Worm (Caenorhabditis elegans): ENCODE results near the gene swt-4.

swt-4 gene

DNA sequence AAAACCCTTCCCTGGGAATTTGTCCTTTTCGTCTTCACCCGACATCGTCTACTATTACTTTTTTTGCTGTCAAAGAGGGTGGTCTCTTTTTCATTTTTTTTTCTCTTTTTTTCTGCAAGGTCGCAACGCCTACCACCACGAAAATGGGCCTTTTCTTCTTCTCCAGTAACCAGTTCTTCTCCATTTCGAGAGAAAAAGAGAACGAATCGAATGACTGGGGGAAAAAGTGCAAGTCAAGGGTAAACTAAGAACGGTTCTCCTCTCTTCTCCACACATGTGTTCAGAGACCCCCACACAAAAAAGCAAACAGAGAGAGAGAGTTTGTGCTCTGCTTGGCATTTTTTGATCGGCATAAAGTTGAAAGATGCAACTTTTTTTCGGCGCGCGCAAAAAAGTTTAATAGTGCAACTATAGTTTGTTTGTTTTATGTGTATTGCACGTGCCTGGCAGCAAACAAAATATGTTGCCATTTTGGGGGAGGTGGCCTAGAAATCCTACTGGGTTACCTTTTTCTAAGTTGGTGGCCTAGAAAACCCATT, 7.6 kb upstream of the swt-4 start:
- TF ChIP-seq flt-1 (GFP tag; IDR thresholded peaks at IDR 0.05) (no peak), aly-1 (tag; optimal IDR thresholded peaks at IDR 0.05) (no peak), hnd-1 (tag; optimal IDR thresholded peaks at IDR 0.05) (no peak), sea-1 (GFP tag; conservative IDR thresholded peaks at IDR 0.05) (no peak), hmg-4 (GFP tag; optimal IDR thresholded peaks at IDR 0.05) (no peak), ceh-36 (tag; optimal IDR thresholded peaks at IDR 0.05) (no peak), scrt-1 (GFP tag; IDR thresholded peaks at IDR 0.05) (no peak), ceh-13 (GFP tag; optimal IDR thresholded peaks at IDR 0.05) (no peak), B0310.2 (tag; optimal IDR thresholded peaks at IDR 0.05) (no peak), F13C5.2 (tag; optimal IDR thresholded peaks at IDR 0.05) (no peak), tbx-11 (GFP tag; IDR thresholded peaks at IDR 0.05) (no peak), tra-4 (tag; optimal IDR thresholded peaks at IDR 0.05) (no peak), ets-7 (tag; optimal IDR thresholded peaks at IDR 0.05) (no peak), tbx-37 (GFP tag; conservative IDR thresholded peaks at IDR 0.05) (no peak), pes-1 (GFP tag; IDR thresholded peaks at IDR 0.05) (no peak), ama-1 (optimal IDR thresholded peaks at IDR 0.05) (no peak), hmbx-1 (tag; optimal IDR thresholded peaks at IDR 0.05) (no peak)

- TF ChIP-seq ets-7 (tag; optimal IDR thresholded peaks at IDR 0.05) (no peak), B0310.2 (tag; optimal IDR thresholded peaks at IDR 0.05) (no peak), hmg-4 (GFP tag; optimal IDR thresholded peaks at IDR 0.05) (no peak), hmbx-1 (tag; optimal IDR thresholded peaks at IDR 0.05) (no peak), tra-4 (tag; optimal IDR thresholded peaks at IDR 0.05) (no peak), pes-1 (GFP tag; IDR thresholded peaks at IDR 0.05) (no peak), flt-1 (GFP tag; IDR thresholded peaks at IDR 0.05) (no peak), F13C5.2 (tag; optimal IDR thresholded peaks at IDR 0.05) (no peak), hnd-1 (tag; optimal IDR thresholded peaks at IDR 0.05) (no peak), ceh-13 (GFP tag; optimal IDR thresholded peaks at IDR 0.05) (no peak), sea-1 (GFP tag; conservative IDR thresholded peaks at IDR 0.05) (no peak), aly-1 (tag; optimal IDR thresholded peaks at IDR 0.05) (no peak)
Measured at ce11 chrIII:10634576-10634975, 5.6 kb upstream of the swt-4 start.

ce11 chrIII:10634034-10634433, 5.1 kb upstream of the swt-4 start:
- TF ChIP-seq ceh-36 (tag; optimal IDR thresholded peaks at IDR 0.05) (no peak), flt-1 (GFP tag; IDR thresholded peaks at IDR 0.05) (0 out of 2 replicates have a peak, but pooled peaks have one; percentile 8), aly-1 (tag; optimal IDR thresholded peaks at IDR 0.05) (peak; percentile 47)

- no peak for TF ChIP-seq ama-1 (optimal IDR thresholded peaks at IDR 0.05)
- TF ChIP-seq hmg-4 (GFP tag; optimal IDR thresholded peaks at IDR 0.05): no peak
- TF ChIP-seq F13C5.2 (tag; optimal IDR thresholded peaks at IDR 0.05): no peak
- no peak for TF ChIP-seq sea-1 (GFP tag; conservative IDR thresholded peaks at IDR 0.05)
- no peak for TF ChIP-seq ceh-13 (GFP tag; optimal IDR thresholded peaks at IDR 0.05)
- TF ChIP-seq B0310.2 (tag; optimal IDR thresholded peaks at IDR 0.05): no peak
- no peak for TF ChIP-seq scrt-1 (GFP tag; IDR thresholded peaks at IDR 0.05)
- no peak for TF ChIP-seq tbx-37 (GFP tag; conservative IDR thresholded peaks at IDR 0.05)
- TF ChIP-seq pes-1 (GFP tag; IDR thresholded peaks at IDR 0.05): no peak
- TF ChIP-seq ceh-36 (tag; optimal IDR thresholded peaks at IDR 0.05): no peak
Measured at ce11 chrIII:10633403-10633674, 4.4 kb upstream of the swt-4 start, which contains the start of gene Y39A1A.9. Y39A1A.9 (minus strand) TSS chrIII:10633501.

ce11 chrIII:10632590-10633402, 3.9 kb upstream of the swt-4 start, which contains the start of gene Y39A1A.10:
Y39A1A.10 (plus strand) TSS chrIII:10632728.
- TF ChIP-seq hnd-1 (tag; optimal IDR thresholded peaks at IDR 0.05) (no peak), ets-7 (tag; optimal IDR thresholded peaks at IDR 0.05) (no peak), tbx-11 (GFP tag; IDR thresholded peaks at IDR 0.05) (no peak), B0310.2 (tag; optimal IDR thresholded peaks at IDR 0.05) (no peak), scrt-1 (GFP tag; IDR thresholded peaks at IDR 0.05) (no peak)

DNA sequence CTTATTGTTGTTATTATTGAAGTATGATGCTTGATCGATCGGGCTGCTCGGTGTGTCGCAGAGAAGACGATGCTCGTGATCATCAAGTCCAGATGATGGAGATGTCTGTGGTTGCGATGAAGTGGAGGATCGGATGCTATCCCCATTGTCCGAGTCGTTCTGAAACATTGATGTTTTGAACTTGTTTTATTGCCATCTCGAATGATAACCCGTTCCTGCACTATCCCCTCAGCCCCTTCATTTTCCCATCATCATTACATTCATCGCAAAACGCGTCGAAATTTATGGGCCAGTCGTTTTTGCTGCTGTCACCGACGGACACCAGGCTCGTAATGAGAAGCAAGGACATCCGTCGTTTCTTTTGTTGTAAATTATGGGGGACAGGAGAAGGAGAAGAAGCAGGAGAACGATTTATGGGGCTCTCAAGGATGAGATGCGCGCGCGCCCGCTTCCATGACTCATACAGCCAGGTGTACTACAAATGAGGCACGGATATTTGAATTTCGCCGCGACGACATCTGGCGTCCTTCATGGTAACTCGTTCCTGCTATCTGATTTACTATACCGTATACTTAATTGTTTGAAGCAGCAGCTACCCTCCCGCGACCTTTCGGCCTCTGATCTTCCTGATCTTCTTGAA, 3.0 kb upstream of the swt-4 start:
- TF ChIP-seq scrt-1 (GFP tag; IDR thresholded peaks at IDR 0.05) (no peak), flt-1 (GFP tag; IDR thresholded peaks at IDR 0.05) (no peak), F13C5.2 (tag; optimal IDR thresholded peaks at IDR 0.05) (no peak), ets-7 (tag; optimal IDR thresholded peaks at IDR 0.05) (no peak), ama-1 (optimal IDR thresholded peaks at IDR 0.05) (no peak), ceh-13 (GFP tag; optimal IDR thresholded peaks at IDR 0.05) (no peak), hmg-4 (GFP tag; optimal IDR thresholded peaks at IDR 0.05) (no peak), tra-4 (tag; optimal IDR thresholded peaks at IDR 0.05) (no peak), hnd-1 (tag; optimal IDR thresholded peaks at IDR 0.05) (no peak), hmbx-1 (tag; optimal IDR thresholded peaks at IDR 0.05) (no peak)

DNA sequence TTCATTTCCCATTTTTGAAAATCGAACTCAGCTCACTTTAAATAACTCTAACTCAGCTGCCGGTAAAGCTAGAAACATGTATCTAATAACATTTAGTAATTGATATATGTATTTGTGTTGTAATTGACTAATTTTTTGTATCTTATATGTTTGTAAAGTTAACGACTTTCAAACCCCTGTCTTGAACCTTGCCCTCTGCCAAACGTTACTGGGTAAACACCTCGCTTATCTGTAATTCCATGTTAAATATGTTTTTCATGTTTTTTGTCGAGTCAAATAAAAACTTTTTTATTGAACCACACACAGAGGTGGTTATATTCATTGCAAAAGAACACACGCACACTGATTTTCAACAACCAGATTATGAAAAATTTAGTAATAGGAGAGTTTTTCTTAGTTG, 852 bp upstream of the swt-4 start:
- no peak for TF ChIP-seq aly-1 (tag; optimal IDR thresholded peaks at IDR 0.05)
- TF ChIP-seq ets-7 (tag; optimal IDR thresholded peaks at IDR 0.05): no peak
- TF ChIP-seq F13C5.2 (tag; optimal IDR thresholded peaks at IDR 0.05): no peak
- TF ChIP-seq hmg-4 (GFP tag; optimal IDR thresholded peaks at IDR 0.05): no peak
- TF ChIP-seq hnd-1 (tag; optimal IDR thresholded peaks at IDR 0.05): no peak
- no peak for TF ChIP-seq hmbx-1 (tag; optimal IDR thresholded peaks at IDR 0.05)
- no peak for TF ChIP-seq B0310.2 (tag; optimal IDR thresholded peaks at IDR 0.05)
- no peak for TF ChIP-seq tra-4 (tag; optimal IDR thresholded peaks at IDR 0.05)
- TF ChIP-seq ceh-36 (tag; optimal IDR thresholded peaks at IDR 0.05): no peak
- no peak for TF ChIP-seq flt-1 (GFP tag; IDR thresholded peaks at IDR 0.05)
- no peak for TF ChIP-seq pes-1 (GFP tag; IDR thresholded peaks at IDR 0.05)
- no peak for TF ChIP-seq ceh-13 (GFP tag; optimal IDR thresholded peaks at IDR 0.05)
- no peak for TF ChIP-seq ama-1 (optimal IDR thresholded peaks at IDR 0.05)
- no peak for TF ChIP-seq tbx-11 (GFP tag; IDR thresholded peaks at IDR 0.05)
- no peak for TF ChIP-seq scrt-1 (GFP tag; IDR thresholded peaks at IDR 0.05)
- no peak for TF ChIP-seq tbx-37 (GFP tag; conservative IDR thresholded peaks at IDR 0.05)

All from whole organism, early embryonic.